Worm (Caenorhabditis elegans) whole organism, L1 larva: ENCODE data around the gene mrps-14.

ENCODE experiments used
- C04F5.9 ChIP-seq: sonication (generic microtip); optimal IDR thresholded peaks from 2 replicates; lab custom pipeline; 2016; ENCODE audit warnings: missing genetic modification characterization, missing compliant biosample characterization
- C16A3.4 ChIP-seq: fragments of 150-350 bp; optimal IDR thresholded peaks from 2 replicates; lab custom pipeline; 2014; ENCODE audit warnings: missing biosample characterization, missing genetic modification characterization
- C34B4.2 ChIP-seq: sonication (generic microtip); optimal IDR thresholded peaks from 2 replicates; lab custom pipeline; 2017; ENCODE audit warnings: mild to moderate bottlenecking, missing genetic modification characterization, missing compliant biosample characterization
- Y116A8C.19 ChIP-seq: sonication (generic microtip); optimal IDR thresholded peaks from 2 replicates; lab custom pipeline; 2016; ENCODE audit warnings: missing compliant biosample characterization, missing genetic modification characterization, borderline replicate concordance
- aha-1 ChIP-seq: fragments of 150-350 bp; optimal IDR thresholded peaks from 2 replicates; lab custom pipeline; 2014; ENCODE audit warnings: missing biosample characterization, missing genetic modification characterization
- alr-1 ChIP-seq: fragments of 200-800 bp; sonication (Bioruptor generic); optimal IDR thresholded peaks from 2 replicates; lab custom pipeline; 2018; ENCODE audit warnings: borderline replicate concordance, mild to moderate bottlenecking, missing genetic modification characterization, missing compliant biosample characterization
- aly-2 ChIP-seq: fragments of 150-350 bp; optimal IDR thresholded peaks from 2 replicates; lab custom pipeline; 2014; ENCODE audit warnings: missing biosample characterization, missing genetic modification characterization
- ama-1 ChIP-seq: fragments of 150-350 bp; optimal IDR thresholded peaks from 2 replicates; lab custom pipeline; 2014
- ceh-8 ChIP-seq: fragments of 200-800 bp; sonication (Bioruptor generic); optimal IDR thresholded peaks from 2 replicates; lab custom pipeline; 2018; ENCODE audit warnings: mild to moderate bottlenecking, missing genetic modification characterization, moderate library complexity, missing compliant biosample characterization
- ceh-82 ChIP-seq, 3 experiments: fragments of 150-350 bp in 1 of 3; sonication (generic microtip) in 2 of 3; optimal IDR thresholded peaks; 2 replicates each; lab custom pipeline; 2014 to 2017; ENCODE audit warnings: missing biosample characterization in 3 of 3, missing genetic modification characterization in 3 of 3
- ceh-88 ChIP-seq: fragments of 200-800 bp; sonication (Bioruptor generic); IDR thresholded peaks from 2 replicates; pipeline ENCODE4 v1.3.6; 2022; ENCODE audit warnings: missing genetic modification characterization, missing compliant biosample characterization
- ceh-90 ChIP-seq: sonication (generic microtip); optimal IDR thresholded peaks from 2 replicates; lab custom pipeline; 2016; ENCODE audit warnings: missing genetic modification characterization, missing compliant biosample characterization
- ces-1 ChIP-seq: fragments of 150-350 bp; optimal IDR thresholded peaks from 2 replicates; lab custom pipeline; 2014; ENCODE audit warnings: missing biosample characterization, missing genetic modification reagents, missing genetic modification characterization
- dsc-1 ChIP-seq: sonication (generic microtip); optimal IDR thresholded peaks from 2 replicates; lab custom pipeline; 2016; ENCODE audit warnings: mild to moderate bottlenecking, missing genetic modification characterization, missing compliant biosample characterization
- efl-1 ChIP-seq, 4 experiments: fragments of 150-350 bp; optimal IDR thresholded peaks in 3 of 4; peaks in 1 of 4; 1 replicate in 1 of 4; 2 replicates in 3 of 4; lab custom pipeline; 2014; ENCODE audit warnings: missing biosample characterization in 2 of 4, missing genetic modification characterization in 2 of 4, missing genetic modification reagents in 2 of 4
- egl-27 ChIP-seq, 2 experiments: fragments of 150-350 bp in 1 of 2; sonication (generic microtip); optimal IDR thresholded peaks; 3 replicates each; lab custom pipeline; 2017 to 2018; ENCODE audit warnings: missing biosample characterization in 2 of 2, missing genetic modification characterization in 2 of 2, missing genetic modification reagents in 2 of 2
- elt-2 ChIP-seq: sonication (generic microtip); optimal IDR thresholded peaks from 2 replicates; lab custom pipeline; 2016; ENCODE audit warnings: missing genetic modification characterization, mild to moderate bottlenecking, inconsistent platforms, missing compliant biosample characterization, missing genetic modification reagents
- fkh-10 ChIP-seq: sonication (generic microtip); optimal IDR thresholded peaks from 2 replicates; lab custom pipeline; 2017; ENCODE audit warnings: missing biosample characterization, missing genetic modification reagents, missing genetic modification characterization
- fkh-4 ChIP-seq: sonication (generic microtip); optimal IDR thresholded peaks from 2 replicates; lab custom pipeline; 2016; ENCODE audit warnings: missing compliant biosample characterization, missing genetic modification characterization, borderline replicate concordance
- fkh-8 ChIP-seq: sonication (generic microtip); optimal IDR thresholded peaks from 2 replicates; lab custom pipeline; 2016; ENCODE audit warnings: mild to moderate bottlenecking, missing genetic modification characterization, missing compliant biosample characterization
- hlh-17 ChIP-seq: fragments of 200-800 bp; sonication (Bioruptor generic); optimal IDR thresholded peaks from 2 replicates; lab custom pipeline; 2018; ENCODE audit warnings: missing genetic modification characterization, mild to moderate bottlenecking, missing compliant biosample characterization, moderate library complexity, borderline replicate concordance
- hlh-4 ChIP-seq: sonication (generic microtip); optimal IDR thresholded peaks from 2 replicates; lab custom pipeline; 2016; ENCODE audit warnings: mild to moderate bottlenecking, missing genetic modification characterization, missing compliant biosample characterization
- irx-1 ChIP-seq: sonication (generic microtip); optimal IDR thresholded peaks from 2 replicates; lab custom pipeline; 2016; ENCODE audit warnings: missing genetic modification characterization, missing compliant biosample characterization
- lin-13 ChIP-seq: fragments of 150-350 bp; optimal IDR thresholded peaks from 2 replicates; lab custom pipeline; 2014; ENCODE audit warnings: missing biosample characterization, missing genetic modification reagents, missing genetic modification characterization
- lin-15B ChIP-seq: fragments of 150-350 bp; sonication (generic microtip); optimal IDR thresholded peaks from 3 replicates; lab custom pipeline; 2014; ENCODE audit warnings: missing biosample characterization, missing genetic modification characterization
- lin-35 ChIP-seq, 2 experiments: fragments of 150-350 bp; optimal IDR thresholded peaks; 2 replicates each; lab custom pipeline; 2014; ENCODE audit warnings: missing biosample characterization in 2 of 2, missing genetic modification characterization in 2 of 2, missing genetic modification reagents in 2 of 2
- lin-39 ChIP-seq: fragments of 150-350 bp; optimal IDR thresholded peaks from 2 replicates; lab custom pipeline; 2014; ENCODE audit warnings: missing biosample characterization, missing genetic modification reagents, missing genetic modification characterization
- lir-3 ChIP-seq: sonication (generic microtip); optimal IDR thresholded peaks from 2 replicates; lab custom pipeline; 2016; ENCODE audit warnings: mild to moderate bottlenecking, missing genetic modification characterization, moderate library complexity, missing compliant biosample characterization; ENCODE audit not compliant: poor library complexity
- mab-9 ChIP-seq: fragments of 200-800 bp; sonication (Bioruptor generic); IDR thresholded peaks from 2 replicates; pipeline ENCODE4 v1.3.6; 2022; ENCODE audit warnings: missing genetic modification reagents, missing genetic modification characterization, missing compliant biosample characterization
- mef-2 ChIP-seq: fragments of 150-350 bp; optimal IDR thresholded peaks from 2 replicates; lab custom pipeline; 2014; ENCODE audit warnings: missing biosample characterization, missing genetic modification characterization
- mep-1 ChIP-seq: fragments of 150-350 bp; optimal IDR thresholded peaks from 2 replicates; lab custom pipeline; 2014; ENCODE audit warnings: missing biosample characterization, missing genetic modification characterization
- nhr-20 ChIP-seq: sonication (generic microtip); optimal IDR thresholded peaks from 2 replicates; lab custom pipeline; 2016; ENCODE audit warnings: mild to moderate bottlenecking, missing genetic modification characterization, missing compliant biosample characterization
- nhr-237 ChIP-seq: fragments of 150-350 bp; optimal IDR thresholded peaks from 2 replicates; lab custom pipeline; 2014; ENCODE audit warnings: missing biosample characterization, missing genetic modification characterization
- nhr-76 ChIP-seq: sonication (generic microtip); optimal IDR thresholded peaks from 2 replicates; lab custom pipeline; 2017; ENCODE audit warnings: missing biosample characterization, missing genetic modification characterization
- nhr-77 ChIP-seq: fragments of 150-350 bp; optimal IDR thresholded peaks from 2 replicates; lab custom pipeline; 2014; ENCODE audit warnings: missing biosample characterization, missing genetic modification characterization
- nhr-85 ChIP-seq: sonication (generic microtip); peaks from one replicate; lab custom pipeline; 2016; ENCODE audit warnings: missing genetic modification characterization, inconsistent platforms, missing compliant biosample characterization
- nhr-90 ChIP-seq: sonication (generic microtip); optimal IDR thresholded peaks from 2 replicates; lab custom pipeline; 2016; ENCODE audit warnings: mild to moderate bottlenecking, missing genetic modification characterization, missing compliant biosample characterization; ENCODE audit not compliant: poor library complexity
- pax-3 ChIP-seq: fragments of 200-800 bp; sonication (Bioruptor generic); optimal IDR thresholded peaks from 2 replicates; lab custom pipeline; 2018; ENCODE audit warnings: mild to moderate bottlenecking, missing genetic modification characterization, moderate library complexity, missing compliant biosample characterization
- snpc-4 ChIP-seq: fragments of 150-350 bp; optimal IDR thresholded peaks from 2 replicates; lab custom pipeline; 2014; ENCODE audit warnings: missing biosample characterization, missing genetic modification characterization
- sup-37 ChIP-seq: fragments of 200-800 bp; sonication (Bioruptor generic); optimal IDR thresholded peaks from 2 replicates; lab custom pipeline; 2018; ENCODE audit warnings: mild to moderate bottlenecking, missing genetic modification characterization, missing compliant biosample characterization
- swsn-7 ChIP-seq: sonication (generic microtip); optimal IDR thresholded peaks from 2 replicates; lab custom pipeline; 2016; ENCODE audit warnings: missing genetic modification characterization, missing compliant biosample characterization
- tbx-2 ChIP-seq: sonication (generic microtip); optimal IDR thresholded peaks from 2 replicates; lab custom pipeline; 2016; ENCODE audit warnings: missing genetic modification characterization, missing compliant biosample characterization
- tlp-1 ChIP-seq: fragments of 150-350 bp; optimal IDR thresholded peaks from 2 replicates; lab custom pipeline; 2014; ENCODE audit warnings: missing biosample characterization, missing genetic modification characterization
- unc-98 ChIP-seq: fragments of 200-800 bp; sonication (Bioruptor generic); IDR thresholded peaks from 2 replicates; pipeline ENCODE4 v1.3.6; 2022; ENCODE audit warnings: missing genetic modification characterization, missing compliant biosample characterization
- vab-15 ChIP-seq: sonication (generic microtip); optimal IDR thresholded peaks from 2 replicates; lab custom pipeline; 2017; ENCODE audit warnings: missing genotype, mild to moderate bottlenecking, missing genetic modification characterization, missing compliant biosample characterization
- zip-4 ChIP-seq: fragments of 200-800 bp; sonication (Bioruptor generic); optimal IDR thresholded peaks from 2 replicates; lab custom pipeline; 2018; ENCODE audit warnings: mild to moderate bottlenecking, missing genetic modification characterization, moderate library complexity, missing compliant biosample characterization
- ztf-11 ChIP-seq, 2 experiments: sonication (generic microtip); optimal IDR thresholded peaks; 2 replicates each; lab custom pipeline; 2016 to 2017; ENCODE audit warnings: missing genetic modification characterization in 2 of 2, missing biosample characterization in 1 of 2, missing compliant biosample characterization in 1 of 2
- ztf-4 ChIP-seq: fragments of 150-350 bp; optimal IDR thresholded peaks from 2 replicates; lab custom pipeline; 2014; ENCODE audit warnings: missing biosample characterization, missing genetic modification characterization

Gene mrps-14

DNA sequence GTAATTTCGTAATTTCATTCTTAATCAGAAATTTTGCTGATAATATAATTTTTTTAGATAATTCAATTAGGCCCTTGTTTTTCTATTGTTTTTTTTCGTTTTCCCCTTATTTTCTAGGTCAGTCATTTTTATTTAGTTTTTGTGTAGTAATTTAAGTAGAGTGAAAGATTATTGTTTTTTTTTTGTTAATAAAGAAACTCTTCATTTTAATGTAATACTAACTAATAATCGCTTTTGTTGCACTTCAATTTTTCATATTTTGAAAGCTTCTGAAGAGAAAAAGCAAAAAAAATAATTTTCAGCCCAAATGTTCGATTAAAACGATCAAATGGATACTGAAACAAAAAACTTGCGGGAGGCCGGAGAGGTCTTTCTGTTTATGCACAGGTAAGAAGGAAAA lies 8.7 kb upstream of the mrps-14 start, which contains the start of gene F54B3.1:
F54B3.1 (plus strand) TSS at position 301 of the 400 bp plus-strand sequence.
- TF ChIP-seq unc-98 (no peak), fkh-4 (tag; lab: Kevin White, UChicago) (no peak), ztf-4 (tag; lab: Kevin White, UChicago) (no peak), irx-1 (no peak), hlh-17 (no peak), nhr-237 (tag; lab: Kevin White, UChicago) (no peak), aly-2 (tag; lab: Kevin White, UChicago) (peak; percentile 22), tbx-2 (tag; lab: Kevin White, UChicago) (no peak), ztf-11 (tag; optimal IDR thresholded peaks at IDR 0.05; lab: Kevin White, UChicago) (no peak), efl-1 (optimal IDR thresholded peaks at IDR 0.05; lab: Kevin White, UChicago) (no peak), efl-1 (GFP tag; optimal IDR thresholded peaks at IDR 0.05 in 1 of 2; lab: Kevin White, UChicago) (peak in 1 of 2 experiments; percentile 1), elt-2 (tag; lab: Kevin White, UChicago) (no peak), C16A3.4 (tag; lab: Kevin White, UChicago) (no peak), tlp-1 (tag; lab: Kevin White, UChicago) (no peak), snpc-4 (tag; lab: Kevin White, UChicago) (no peak), mef-2 (no peak), C04F5.9 (no peak), ceh-82 (tag; optimal IDR thresholded peaks at IDR 0.05; lab: Kevin White, UChicago) (no peak), nhr-90 (no peak)
- TF ChIP-seq, all 84 proteins: peak for 2

DNA sequence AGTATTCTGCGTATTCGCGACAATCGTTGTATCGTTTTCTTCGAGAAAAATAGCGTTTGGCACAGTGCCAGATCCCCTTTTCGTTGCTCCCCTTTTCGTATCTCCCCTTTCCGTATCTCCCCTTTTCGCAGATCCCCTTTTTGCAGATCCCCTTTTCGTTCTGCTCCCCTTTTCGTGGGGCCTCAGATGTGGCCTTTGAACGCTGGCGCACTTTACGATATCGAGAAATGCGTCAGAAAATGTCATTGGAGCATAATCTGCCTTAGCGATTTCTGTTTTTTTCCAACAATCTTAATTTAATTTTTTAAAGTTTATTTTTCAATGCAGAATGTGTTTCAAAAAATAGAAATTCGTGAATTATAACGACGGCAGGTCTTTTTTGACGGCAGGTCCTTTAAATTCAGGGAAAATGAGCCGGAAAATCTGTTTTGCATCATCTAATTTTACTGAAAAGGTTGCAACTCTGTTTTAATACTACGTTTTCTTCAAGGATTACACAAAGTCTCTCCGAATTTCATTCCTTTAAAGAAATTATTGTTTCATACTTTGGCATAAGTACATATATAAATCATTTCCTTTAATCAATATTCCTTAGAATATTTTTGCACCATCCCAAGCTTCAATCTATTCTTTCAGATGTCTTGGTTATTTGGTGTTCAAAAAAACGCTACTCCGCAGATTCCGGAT lies 6.2 kb upstream of the mrps-14 start, which contains the start of gene atad-3:
atad-3 (plus strand) TSS at position 637 of the 687 bp plus-strand sequence.
- TF ChIP-seq ceh-8 (GFP tag; lab: Kevin White, UChicago) (peak; percentile 64), dsc-1 (peak; percentile 83), aly-2 (tag; lab: Kevin White, UChicago) (peak; percentile 76), mep-1 (tag; lab: Kevin White, UChicago) (peak; percentile 88), vab-15 (tag; lab: Kevin White, UChicago) (peak; percentile 77), swsn-7 (tag; lab: Kevin White, UChicago) (peak; percentile 88), Y116A8C.19 (tag; lab: Kevin White, UChicago) (no peak), lir-3 (tag; lab: Kevin White, UChicago) (peak; percentile 90), nhr-77 (tag; lab: Kevin White, UChicago) (peak; percentile 83), alr-1 (no peak), sup-37 (GFP tag; lab: Kevin White, UChicago) (no peak), snpc-4 (tag; lab: Kevin White, UChicago) (peak; percentile 67), hlh-4 (tag; lab: Kevin White, UChicago) (no peak), aha-1 (tag; lab: Kevin White, UChicago) (peak; percentile 57), tlp-1 (tag; lab: Kevin White, UChicago) (no peak), ama-1 (lab: Kevin White, UChicago) (no peak), ces-1 (GFP tag; lab: Kevin White, UChicago) (no peak), lin-15B (tag; lab: Kevin White, UChicago) (peak; percentile 85), lin-35 (GFP tag; optimal IDR thresholded peaks at IDR 0.05; lab: Kevin White, UChicago) (peak; percentile 80 to 88), nhr-20 (tag; lab: Kevin White, UChicago) (peak; percentile 92), C34B4.2 (tag; lab: Kevin White, UChicago) (no peak), nhr-76 (tag; lab: Kevin White, UChicago) (no peak), nhr-85 (tag; lab: Kevin White, UChicago) (peak; percentile 87), C04F5.9 (peak; percentile 83), ceh-90 (tag; lab: Kevin White, UChicago) (no peak), fkh-8 (tag; lab: Kevin White, UChicago) (peak; percentile 93), egl-27 (tag; optimal IDR thresholded peaks at IDR 0.05; lab: Kevin White, UChicago) (no peak), lin-13 (GFP tag; lab: Kevin White, UChicago) (peak; percentile 90), pax-3 (peak; percentile 83), ceh-88 (GFP tag; lab: Robert Waterston, UW) (peak; percentile 83), elt-2 (tag; lab: Kevin White, UChicago) (peak; percentile 29), efl-1 (optimal IDR thresholded peaks at IDR 0.05; lab: Kevin White, UChicago) (peak; percentile 87 to 89), efl-1 (GFP tag; optimal IDR thresholded peaks at IDR 0.05 in 1 of 2; lab: Kevin White, UChicago) (peak; percentile 79 to 98), lin-39 (tag; lab: Kevin White, UChicago) (peak; percentile 44), fkh-10 (GFP tag; lab: Kevin White, UChicago) (peak; percentile 66), zip-4 (GFP tag; lab: Kevin White, UChicago) (peak; percentile 58), mab-9 (GFP tag; lab: Robert Waterston, UW) (peak; percentile 95)
